Worm (Caenorhabditis elegans): ENCODE data around the gene C55A6.4.

C55A6.4 gene

DNA sequence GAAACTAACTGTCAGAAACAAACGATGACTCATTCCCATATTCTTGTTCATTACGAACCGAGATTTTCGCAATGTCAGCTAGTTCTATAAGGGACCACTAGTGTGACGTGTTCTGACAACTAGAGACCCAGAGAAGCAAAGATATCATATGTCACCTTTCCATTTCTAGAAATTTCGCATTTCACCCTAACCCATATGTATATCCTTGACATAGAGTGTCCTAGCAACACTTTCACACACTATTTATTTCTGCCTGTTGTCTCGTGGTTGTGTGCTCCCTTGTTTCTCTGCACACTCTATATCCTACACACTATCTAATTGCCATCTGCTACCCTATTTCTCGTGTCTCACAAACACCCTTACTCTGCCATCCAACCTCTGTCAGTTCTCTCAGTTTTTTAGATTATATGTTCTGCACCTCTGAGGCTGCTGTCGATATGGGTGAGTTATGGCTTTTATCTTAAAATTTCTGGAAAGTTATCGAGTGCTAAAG is 31.3 kb upstream of the C55A6.4 start, which contains the start of the genes F38B7.17 and F38B7.3:
TSS of gene F38B7.17 (minus strand) at position 51 of the 493 bp plus-strand sequence.
TSS of gene F38B7.3 (plus strand) at position 194 of the 493 bp plus-strand sequence.
- peak; percentile 18 for TF ChIP-seq snpc-4 (tag; optimal IDR thresholded peaks at IDR 0.05)
- TF ChIP-seq unc-30 (tag; optimal IDR thresholded peaks at IDR 0.05): no peak
- peak; percentile 30 for TF ChIP-seq ztf-4 (tag; optimal IDR thresholded peaks at IDR 0.05)
- peak; percentile 53 to 68 for TF ChIP-seq lsy-2 (tag; optimal IDR thresholded peaks at IDR 0.05)
- TF ChIP-seq blmp-1 (tag; optimal IDR thresholded peaks at IDR 0.05): peak; percentile 66
- TF ChIP-seq mep-1 (tag; optimal IDR thresholded peaks at IDR 0.05): peak; percentile 80
- TF ChIP-seq ets-5 (GFP tag; IDR thresholded peaks at IDR 0.05): 0 out of 2 replicates have a peak, but pooled peaks have one; percentile 64
- TF ChIP-seq lin-35 (GFP tag; optimal IDR thresholded peaks at IDR 0.05): peak; percentile 64 to 70
- no peak for TF ChIP-seq ama-1 (optimal IDR thresholded peaks at IDR 0.05)
- no peak for TF ChIP-seq ceh-88 (GFP tag; IDR thresholded peaks at IDR 0.05)
- peak in 1 of 3 experiments; percentile 9 for TF ChIP-seq ceh-82 (tag; optimal IDR thresholded peaks at IDR 0.05)
- no peak for TF ChIP-seq mab-9 (GFP tag; IDR thresholded peaks at IDR 0.05)
- no peak for TF ChIP-seq aly-2 (tag; optimal IDR thresholded peaks at IDR 0.05)
- no peak for TF ChIP-seq nhr-90 (tag; optimal IDR thresholded peaks at IDR 0.05; ENCODE audit: poor library complexity)
- TF ChIP-seq egl-27 (tag; optimal IDR thresholded peaks at IDR 0.05): no peak
- TF ChIP-seq ceh-90 (tag; optimal IDR thresholded peaks at IDR 0.05): no peak
- TF ChIP-seq C16A3.4 (tag; optimal IDR thresholded peaks at IDR 0.05): no peak
- TF ChIP-seq unc-98 (GFP tag; IDR thresholded peaks at IDR 0.05): no peak
- TF ChIP-seq isw-1 (GFP tag; IDR thresholded peaks at IDR 0.05): peak; percentile 25; the same call in 1 of the 2 replicates
- TF ChIP-seq sox-4 (tag; optimal IDR thresholded peaks at IDR 0.05): peak; percentile 39
- peak; percentile 73 for TF ChIP-seq nhr-85 (tag)
- peak; percentile 61 for TF ChIP-seq xbp-1 (tag; optimal IDR thresholded peaks at IDR 0.05)
- TF ChIP-seq lin-15B (tag; optimal IDR thresholded peaks at IDR 0.05): no peak
- TF ChIP-seq dsc-1 (tag; optimal IDR thresholded peaks at IDR 0.05): peak; percentile 41
- peak; percentile 47 for TF ChIP-seq rnt-1 (tag; optimal IDR thresholded peaks at IDR 0.05)
- peak; percentile 79 for TF ChIP-seq snu-23 (GFP tag; optimal IDR thresholded peaks at IDR 0.05)
- peak; percentile 87 for TF ChIP-seq lin-14 (GFP tag; optimal IDR thresholded peaks at IDR 0.05)
- TF ChIP-seq nhr-19 (GFP tag; conservative IDR thresholded peaks at IDR 0.05): peak; percentile 19; the same call in 1 of the 2 replicates
- TF ChIP-seq sptf-1 (tag; optimal IDR thresholded peaks at IDR 0.05): no peak
- TF ChIP-seq nhr-28 (tag; optimal IDR thresholded peaks at IDR 0.05): no peak
- no peak for TF ChIP-seq nhr-237 (tag; optimal IDR thresholded peaks at IDR 0.05)
- TF ChIP-seq zip-4 (GFP tag; optimal IDR thresholded peaks at IDR 0.05): no peak
- TF ChIP-seq nhr-71 (tag; optimal IDR thresholded peaks at IDR 0.05): peak; percentile 84
- no peak for TF ChIP-seq jun-1 (tag; optimal IDR thresholded peaks at IDR 0.05)
- peak; percentile 72 to 77 for TF ChIP-seq efl-1 (optimal IDR thresholded peaks at IDR 0.05)
- peak; percentile 43 to 92 for TF ChIP-seq efl-1 (GFP tag; optimal IDR thresholded peaks at IDR 0.05 in 1 of 2)
- peak; percentile 43 for TF ChIP-seq lir-3 (tag; optimal IDR thresholded peaks at IDR 0.05; ENCODE audit: poor library complexity)
- TF ChIP-seq ceh-8 (GFP tag; optimal IDR thresholded peaks at IDR 0.05): peak; percentile 56
- peak; percentile 66 for TF ChIP-seq elt-2 (tag; optimal IDR thresholded peaks at IDR 0.05)
- TF ChIP-seq pax-3 (tag; optimal IDR thresholded peaks at IDR 0.05): peak; percentile 54
- no peak for TF ChIP-seq unc-130 (tag; optimal IDR thresholded peaks at IDR 0.05)
- TF ChIP-seq grh-1 (GFP tag; IDR thresholded peaks at IDR 0.05): no peak
- peak; percentile 67 for TF ChIP-seq nhr-11 (tag; optimal IDR thresholded peaks at IDR 0.05)
- TF ChIP-seq fkh-8 (tag; optimal IDR thresholded peaks at IDR 0.05): peak; percentile 95
- peak; percentile 46 for TF ChIP-seq fos-1 (tag; optimal IDR thresholded peaks at IDR 0.05)
- peak; percentile 42 for TF ChIP-seq unc-86 (tag; optimal IDR thresholded peaks at IDR 0.05)
- peak; percentile 83 for TF ChIP-seq nhr-20 (tag; optimal IDR thresholded peaks at IDR 0.05)
- no peak for TF ChIP-seq ceh-63 (GFP tag; optimal IDR thresholded peaks at IDR 0.05)
- TF ChIP-seq lin-13 (GFP tag; optimal IDR thresholded peaks at IDR 0.05): peak; percentile 8
- TF ChIP-seq ztf-11 (tag; optimal IDR thresholded peaks at IDR 0.05): peak in 1 of 2 experiments; percentile 2
- TF ChIP-seq elt-3 (tag; optimal IDR thresholded peaks at IDR 0.05): no peak
- TF ChIP-seq swsn-7 (tag; optimal IDR thresholded peaks at IDR 0.05): peak; percentile 77
- peak; percentile 26 to 39 (median 34) for TF ChIP-seq dpl-1 (GFP tag; optimal IDR thresholded peaks at IDR 0.05)

All from whole organism, L1 larva.